Fruit fly (Drosophila melanogaster) whole organism, larva: Measurements from ENCODE around the gene Pop4.
A peak's percentile ranks its signal among the peaks of the same experiment; 100 is the strongest.

Experiments
- noc ChIP-seq: fragments of 200-800 bp; sonication (Bioruptor generic); optimal IDR thresholded peaks from 3 replicates; lab custom pipeline; 2019; ENCODE audit warnings: missing biosample characterization, mild to moderate bottlenecking, missing genetic modification characterization, moderate library complexity

Gene Pop4

dm6 chr3L:7961973-7962753, 16.3 kb downstream of the Pop4 start:
- TF ChIP-seq noc (tag; lab: Kevin White, UChicago) = peak; percentile 7

dm6 chr3L:7960707-7961695, 17.4 kb downstream of the Pop4 start:
- TF ChIP-seq noc (tag; lab: Kevin White, UChicago) = peak; percentile 97

- TF ChIP-seq noc (tag; lab: Kevin White, UChicago) = no peak
These were observed 19.8 kb downstream of the Pop4 start for dm6 chr3L:7958590-7959180.

- no peak for TF ChIP-seq noc (tag; lab: Kevin White, UChicago)
These were observed 20.4 kb downstream of the Pop4 start for dm6 chr3L:7958083-7958482.

- no peak for TF ChIP-seq noc (tag; lab: Kevin White, UChicago)
These were observed 21.7 kb downstream of the Pop4 start for dm6 chr3L:7956718-7957117.

dm6 chr3L:7954967-7955366, 23.5 kb downstream of the Pop4 start:
- TF ChIP-seq noc (tag; lab: Kevin White, UChicago) = no peak

dm6 chr3L:7953728-7954127, 24.7 kb downstream of the Pop4 start:
- no peak for TF ChIP-seq noc (tag; lab: Kevin White, UChicago)

- no peak for TF ChIP-seq noc (tag; lab: Kevin White, UChicago)
These were observed 25.5 kb downstream of the Pop4 start for dm6 chr3L:7952978-7953377.

dm6 chr3L:7952560-7952959, 25.9 kb downstream of the Pop4 start:
- TF ChIP-seq noc (tag; lab: Kevin White, UChicago) = no peak

- peak; percentile 98 for TF ChIP-seq noc (tag; lab: Kevin White, UChicago)
These were observed 26.6 kb downstream of the Pop4 start for dm6 chr3L:7951841-7952240.

- no peak for TF ChIP-seq noc (tag; lab: Kevin White, UChicago)
These were observed 28.7 kb downstream of the Pop4 start for dm6 chr3L:7949778-7950177.

- peak; percentile 63 for TF ChIP-seq noc (tag; lab: Kevin White, UChicago)
These were observed 30.6 kb downstream of the Pop4 start, which contains the start of gene exex for dm6 chr3L:7947880-7948286. TSS of gene exex (plus strand) at chr3L:7948186.

- no peak for TF ChIP-seq noc (tag; lab: Kevin White, UChicago)
These were observed 32.2 kb downstream of the Pop4 start, which contains the start of gene CG43880 for dm6 chr3L:7946222-7946621. TSS of gene CG43880 (minus strand) at chr3L:7946322.

dm6 chr3L:7943950-7944349, 34.5 kb downstream of the Pop4 start:
- TF ChIP-seq noc (tag; lab: Kevin White, UChicago) = peak; percentile 4

dm6 chr3L:7943046-7943445, 35.4 kb downstream of the Pop4 start:
- TF ChIP-seq noc (tag; lab: Kevin White, UChicago) = no peak
